Worm (Caenorhabditis elegans): Measurements from ENCODE around the gene Y119D3B.21.

Gene Y119D3B.21

DNA sequence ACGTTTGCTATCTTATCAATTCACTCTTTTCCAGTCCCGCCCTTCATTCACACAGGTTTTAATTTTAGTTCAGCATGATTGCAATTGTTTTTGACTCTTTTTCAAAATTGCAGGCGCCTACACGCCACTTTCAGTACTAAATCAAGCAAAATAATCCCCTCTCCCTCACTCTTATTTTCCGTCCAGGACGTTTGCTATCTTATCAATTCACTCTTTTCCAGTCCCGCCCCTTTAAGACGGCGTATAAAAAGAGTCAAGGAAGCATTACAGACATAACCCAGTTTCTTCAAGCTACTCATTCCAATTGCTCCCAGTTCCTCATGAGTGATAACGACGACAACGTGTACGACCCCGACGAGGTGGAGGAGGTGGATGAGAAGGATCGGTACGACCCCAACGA, at the start of gene Y119D3B.21:
TSS of gene Y119D3B.21 (plus strand) at position 321 of the 400 bp plus-strand sequence.
- peak; percentile 62 for TF ChIP-seq ama-1 (optimal IDR thresholded peaks at IDR 0.05)
- TF ChIP-seq eor-1 (tag; optimal IDR thresholded peaks at IDR 0.05) = no peak
- no peak for TF ChIP-seq fos-1 (tag; optimal IDR thresholded peaks at IDR 0.05)
- TF ChIP-seq tbx-2 (tag; optimal IDR thresholded peaks at IDR 0.05) = no peak
- peak; percentile 91 for TF ChIP-seq pqm-1 (tag; optimal IDR thresholded peaks at IDR 0.05)
- TF ChIP-seq elt-2 (tag; optimal IDR thresholded peaks at IDR 0.05) = peak; percentile 96
- peak; percentile 63 for TF ChIP-seq jun-1 (tag; optimal IDR thresholded peaks at IDR 0.05)
- TF ChIP-seq ceh-9 (tag; optimal IDR thresholded peaks at IDR 0.05) = no peak

- TF ChIP-seq lin-39 (tag; optimal IDR thresholded peaks at IDR 0.05) = no peak
- TF ChIP-seq fkh-10 (GFP tag; optimal IDR thresholded peaks at IDR 0.05) = no peak
- TF ChIP-seq R02D3.7 (tag; optimal IDR thresholded peaks at IDR 0.05) = no peak
- no peak for TF ChIP-seq pha-4 (tag; optimal IDR thresholded peaks at IDR 0.05)
- no peak for TF ChIP-seq sea-2 (GFP tag; optimal IDR thresholded peaks at IDR 0.05)
- TF ChIP-seq nhr-11 (tag; optimal IDR thresholded peaks at IDR 0.05) = no peak
- no peak for TF ChIP-seq ceh-9 (tag; optimal IDR thresholded peaks at IDR 0.05)
- no peak for TF ChIP-seq nhr-28 (tag; optimal IDR thresholded peaks at IDR 0.05)
- TF ChIP-seq ama-1 (optimal IDR thresholded peaks at IDR 0.05) = no peak
- no peak for TF ChIP-seq nfya-1 (tag; optimal IDR thresholded peaks at IDR 0.05; ENCODE audit: insufficient read depth)
- TF ChIP-seq egl-5 (tag; optimal IDR thresholded peaks at IDR 0.05) = no peak
- TF ChIP-seq mml-1 (tag; optimal IDR thresholded peaks at IDR 0.05) = no peak
- TF ChIP-seq nhr-76 (tag; optimal IDR thresholded peaks at IDR 0.05) = no peak
Measured at ce11 chrIII:1166388-1166787, 48.4 kb upstream of the Y119D3B.21 start.

DNA sequence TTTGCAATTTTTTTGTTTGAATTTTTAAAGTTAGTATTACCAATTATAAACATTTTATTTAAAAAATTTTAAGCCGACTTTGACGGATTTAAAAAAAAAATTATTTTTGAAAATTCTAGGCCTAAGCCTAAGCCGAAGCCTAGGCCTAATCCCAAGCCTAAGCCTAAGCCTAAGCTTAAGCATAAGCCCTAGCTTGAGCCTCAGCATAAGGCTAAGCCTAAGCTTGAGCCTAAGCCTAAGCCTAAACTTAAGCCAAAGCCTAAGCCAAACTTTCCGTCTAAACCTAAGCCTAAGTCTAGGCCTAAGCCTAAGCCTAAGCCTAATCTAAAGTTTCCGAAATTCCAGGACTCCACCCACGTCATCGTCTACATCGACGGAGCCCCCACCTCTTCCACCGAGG, 45.2 kb upstream of the Y119D3B.21 start:
- TF ChIP-seq nhr-77 (tag; optimal IDR thresholded peaks at IDR 0.05) = no peak
- TF ChIP-seq egl-27 (tag; optimal IDR thresholded peaks at IDR 0.05) = no peak
- no peak for TF ChIP-seq elt-1 (tag; optimal IDR thresholded peaks at IDR 0.05)
- no peak for TF ChIP-seq jun-1 (tag; optimal IDR thresholded peaks at IDR 0.05)
- TF ChIP-seq ceh-82 (tag; optimal IDR thresholded peaks at IDR 0.05) = no peak
- no peak for TF ChIP-seq nhr-11 (tag; optimal IDR thresholded peaks at IDR 0.05)
- TF ChIP-seq snpc-4 (tag; optimal IDR thresholded peaks at IDR 0.05) = no peak
- TF ChIP-seq ZK546.5 (tag; optimal IDR thresholded peaks at IDR 0.05) = no peak

DNA sequence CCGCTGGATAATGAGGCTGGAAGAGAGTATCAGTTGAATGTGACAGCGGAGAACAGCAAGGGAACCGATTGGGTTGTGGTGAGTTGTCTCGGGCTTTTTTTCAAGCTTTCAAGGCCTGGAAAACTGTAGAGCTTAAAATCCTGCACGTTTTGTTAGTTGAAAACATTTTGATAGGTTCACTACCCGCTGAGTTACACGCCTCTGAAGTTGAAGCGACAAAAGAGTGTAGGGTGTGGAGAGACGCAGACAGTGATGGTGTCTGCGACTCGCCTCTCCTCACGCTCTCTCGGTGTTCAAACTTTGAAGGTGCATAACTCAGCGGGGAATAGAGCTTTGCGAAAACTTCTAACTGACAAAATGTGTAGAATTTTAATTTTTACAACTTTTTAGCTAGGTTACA, 41.5 kb upstream of the Y119D3B.21 start:
- TF ChIP-seq nhr-43 (tag; optimal IDR thresholded peaks at IDR 0.05; ENCODE audit: poor library complexity, severe bottlenecking) (peak; percentile 4), ztf-11 (tag; optimal IDR thresholded peaks at IDR 0.05) (no peak)

- TF ChIP-seq mdl-1 (tag; optimal IDR thresholded peaks at IDR 0.05) (no peak), lsy-12 (tag; optimal IDR thresholded peaks at IDR 0.05) (no peak), nhr-76 (tag; optimal IDR thresholded peaks at IDR 0.05) (no peak), skn-1 (tag; optimal IDR thresholded peaks at IDR 0.05) (no peak), tbx-2 (tag; optimal IDR thresholded peaks at IDR 0.05) (no peak), eor-1 (tag; optimal IDR thresholded peaks at IDR 0.05) (no peak), elt-3 (tag; optimal IDR thresholded peaks at IDR 0.05) (no peak), lin-39 (tag; optimal IDR thresholded peaks at IDR 0.05) (no peak), nhr-43 (tag; optimal IDR thresholded peaks at IDR 0.05; ENCODE audit: poor library complexity, severe bottlenecking) (no peak), ztf-11 (tag; optimal IDR thresholded peaks at IDR 0.05) (no peak), aly-2 (tag; optimal IDR thresholded peaks at IDR 0.05) (no peak), sea-2 (GFP tag; optimal IDR thresholded peaks at IDR 0.05) (no peak)
Measured at ce11 chrIII:1176080-1176608, 38.7 kb upstream of the Y119D3B.21 start, which contains the start of gene eak-3. Gene eak-3 (minus strand): TSS chrIII:1176558.

DNA sequence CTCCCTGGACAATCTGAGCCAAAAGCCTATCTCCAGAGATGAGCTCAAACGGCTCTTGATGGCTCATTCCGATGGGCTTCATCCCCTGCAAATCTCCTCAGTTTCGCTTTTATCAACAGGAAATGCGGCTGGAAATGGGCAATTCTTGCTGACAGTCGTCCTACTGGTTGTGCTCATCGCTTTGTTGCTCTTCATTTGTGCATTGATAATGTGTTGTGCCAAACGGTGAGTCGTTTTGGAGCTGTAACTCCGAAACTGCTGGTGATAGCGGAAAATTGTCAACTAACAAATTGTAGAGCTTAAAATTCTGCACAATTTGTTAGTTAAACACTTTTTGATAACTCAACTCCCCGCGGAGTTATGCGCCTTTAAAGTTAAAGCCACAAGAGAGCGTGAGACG, 35.8 kb upstream of the Y119D3B.21 start:
- TF ChIP-seq sea-2 (GFP tag; optimal IDR thresholded peaks at IDR 0.05) = no peak
- no peak for TF ChIP-seq mdl-1 (tag; optimal IDR thresholded peaks at IDR 0.05)
- TF ChIP-seq nhr-76 (tag; optimal IDR thresholded peaks at IDR 0.05) = no peak
- TF ChIP-seq skn-1 (tag; optimal IDR thresholded peaks at IDR 0.05) = no peak
- TF ChIP-seq ceh-28 (tag; optimal IDR thresholded peaks at IDR 0.05) = no peak
- no peak for TF ChIP-seq ztf-11 (tag; optimal IDR thresholded peaks at IDR 0.05)
